Worm (Caenorhabditis elegans) whole organism, midembryonic: ENCODE results near the gene K08E5.6.
A peak's percentile ranks its signal among the peaks of the same experiment; 100 is the strongest.

Source experiments
- T22C8.4 ChIP-seq: fragments of 200-800 bp; sonication (Bioruptor generic); IDR thresholded peaks from 2 replicates; pipeline ENCODE4 v1.3.6; 2022; ENCODE audit warnings: missing genetic modification characterization, missing compliant biosample characterization
- cog-1 ChIP-seq: sonication (generic microtip); optimal IDR thresholded peaks from 2 replicates; lab custom pipeline; 2016; ENCODE audit warnings: missing genetic modification characterization, missing compliant biosample characterization
- flt-1 ChIP-seq: fragments of 200-800 bp; sonication (Bioruptor generic); IDR thresholded peaks from 2 replicates; pipeline ENCODE4 v1.3.6; 2022; ENCODE audit warnings: missing genetic modification characterization, missing compliant biosample characterization
- klf-2 ChIP-seq: fragments of 200-800 bp; sonication (Bioruptor generic); conservative IDR thresholded peaks from 2 replicates; pipeline ENCODE4 v1.3.6; 2022; ENCODE audit warnings: missing genetic modification reagents, missing genetic modification characterization, missing compliant biosample characterization
- med-1 ChIP-seq: sonication (generic microtip); optimal IDR thresholded peaks from 2 replicates; lab custom pipeline; 2017; ENCODE audit warnings: missing genetic modification characterization, mild to moderate bottlenecking, missing compliant biosample characterization, antibody characterized with exemption, missing genetic modification reagents; ENCODE audit not compliant: insufficient read depth
- ref-1 ChIP-seq: fragments of 200-800 bp; sonication (Bioruptor generic); conservative IDR thresholded peaks from 2 replicates; pipeline ENCODE4 v1.3.6; 2022; ENCODE audit warnings: missing genetic modification reagents, missing genetic modification characterization, missing compliant biosample characterization
- tab-1 ChIP-seq: fragments of 200-800 bp; sonication (Bioruptor generic); IDR thresholded peaks from 2 replicates; pipeline ENCODE4 v1.3.6; 2022; ENCODE audit warnings: missing genetic modification characterization, missing compliant biosample characterization
- ztf-23 ChIP-seq: fragments of 200-800 bp; sonication (Bioruptor generic); IDR thresholded peaks from 2 replicates; pipeline ENCODE4 v1.3.6; 2022; ENCODE audit warnings: missing genetic modification reagents, missing genetic modification characterization, missing compliant biosample characterization
- ztf-29 ChIP-seq: fragments of 200-800 bp; sonication (Bioruptor generic); IDR thresholded peaks from 2 replicates; pipeline ENCODE4 v1.3.6; 2022; ENCODE audit warnings: missing genetic modification reagents, missing genetic modification characterization, missing compliant biosample characterization

Gene K08E5.6

DNA sequence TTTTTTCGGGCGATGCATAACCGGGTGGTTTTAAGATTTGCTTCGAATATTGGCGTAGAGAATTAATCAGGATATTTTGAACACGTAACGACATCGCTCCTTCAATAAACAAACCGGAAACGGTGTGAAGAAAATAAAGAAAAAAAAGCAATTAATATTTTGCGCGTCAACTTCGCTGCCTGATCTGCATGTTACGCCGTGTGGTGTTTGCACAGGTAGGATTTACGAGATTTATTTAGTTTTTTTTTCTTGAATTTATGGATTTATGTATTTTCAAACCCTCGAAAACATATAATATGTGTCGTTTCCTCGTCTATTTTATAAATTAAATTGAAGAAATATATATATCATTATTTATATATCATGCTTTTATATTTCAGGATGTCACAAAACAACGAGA is 26.2 kb upstream of the K08E5.6 start, which contains the start of the genes ZK1128.1 and mett-10:
Gene ZK1128.1 (minus strand): TSS at position 99 of the 400 bp plus-strand sequence.
Gene mett-10 (plus strand): TSS at position 375 of the 400 bp plus-strand sequence.
- no peak for TF ChIP-seq tab-1 (GFP tag; lab: Robert Waterston, UW)
- no peak for TF ChIP-seq ztf-29
- TF ChIP-seq T22C8.4 (GFP tag; lab: Robert Waterston, UW) = no peak
- TF ChIP-seq ztf-23 (GFP tag; lab: Robert Waterston, UW) = no peak
- no peak for TF ChIP-seq med-1 (GFP tag; lab: Kevin White, UChicago)
- no peak for TF ChIP-seq ref-1 (GFP tag; lab: Robert Waterston, UW)
- no peak for TF ChIP-seq cog-1 (tag; lab: Kevin White, UChicago)
- no peak for TF ChIP-seq flt-1 (GFP tag; lab: Robert Waterston, UW)
- no peak for TF ChIP-seq klf-2

DNA sequence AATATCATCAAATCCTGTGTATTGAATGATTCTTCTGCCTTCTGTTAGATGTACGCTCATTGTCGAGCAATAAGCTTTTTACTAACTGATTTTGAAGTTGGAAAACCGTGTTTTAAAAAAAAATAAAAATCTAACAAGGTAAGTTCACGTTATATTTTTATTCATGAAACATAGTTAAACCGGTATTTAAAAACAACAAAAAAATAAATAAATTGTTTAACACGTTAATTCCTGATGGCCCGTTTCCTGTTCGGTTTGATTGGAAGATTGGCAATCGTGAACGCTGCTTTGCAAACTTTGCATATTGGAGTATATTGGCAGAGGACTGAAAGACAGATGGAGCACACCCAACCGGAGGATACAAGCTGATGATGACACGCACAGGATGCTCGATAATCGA is 22.0 kb upstream of the K08E5.6 start, which contains the start of gene ZK1128.3:
Gene ZK1128.3 (minus strand): TSS at position 101 of the 400 bp plus-strand sequence.
- no peak for TF ChIP-seq med-1 (GFP tag; lab: Kevin White, UChicago)
- no peak for TF ChIP-seq ztf-23 (GFP tag; lab: Robert Waterston, UW)
- TF ChIP-seq cog-1 (tag; lab: Kevin White, UChicago) = no peak
- no peak for TF ChIP-seq klf-2
- no peak for TF ChIP-seq ref-1 (GFP tag; lab: Robert Waterston, UW)
- no peak for TF ChIP-seq ztf-29
- TF ChIP-seq tab-1 (GFP tag; lab: Robert Waterston, UW) = no peak

DNA sequence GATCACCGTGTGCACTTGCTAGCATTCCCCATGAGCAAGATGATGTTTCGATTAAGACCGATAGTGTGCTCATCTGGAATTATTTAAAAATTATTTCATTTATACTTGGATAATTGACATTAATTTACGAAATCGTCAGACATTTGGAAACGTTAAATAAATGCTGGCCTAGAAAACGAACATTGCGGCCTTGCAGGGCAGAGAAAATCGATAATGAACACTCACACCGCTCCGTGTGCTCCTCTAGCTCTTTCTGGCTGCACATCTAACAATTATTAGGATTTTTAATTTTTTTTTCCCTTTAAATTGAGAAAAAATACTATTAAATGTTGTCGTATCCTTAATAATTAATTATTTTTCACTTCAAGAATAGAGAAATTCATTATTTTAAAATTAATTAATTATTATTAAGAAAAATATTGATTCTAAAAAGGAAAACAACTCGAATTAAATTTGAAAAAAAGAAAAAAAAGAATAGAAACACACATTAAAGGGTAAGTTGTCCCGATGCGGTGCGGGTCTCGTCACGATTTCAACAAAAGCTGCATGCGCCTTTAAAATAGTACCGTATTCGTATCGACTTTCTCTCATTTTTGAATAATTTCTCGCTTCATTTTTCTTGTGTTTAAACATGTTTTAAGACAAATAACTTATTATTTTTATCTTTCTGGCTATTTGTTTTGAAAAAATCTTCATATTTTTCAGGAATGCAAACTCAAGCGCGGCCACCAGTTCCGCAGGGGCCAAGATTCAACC is 20.6 kb upstream of the K08E5.6 start, which contains the start of the genes gtf-2H3 and ham-3:
Gene gtf-2H3 (minus strand): TSS at position 73 of the 756 bp plus-strand sequence.
Gene ham-3 (plus strand): TSS at position 706 of the 756 bp plus-strand sequence.
- TF ChIP-seq cog-1 (tag; lab: Kevin White, UChicago) (no peak), T22C8.4 (GFP tag; lab: Robert Waterston, UW) (peak; percentile 89)

DNA sequence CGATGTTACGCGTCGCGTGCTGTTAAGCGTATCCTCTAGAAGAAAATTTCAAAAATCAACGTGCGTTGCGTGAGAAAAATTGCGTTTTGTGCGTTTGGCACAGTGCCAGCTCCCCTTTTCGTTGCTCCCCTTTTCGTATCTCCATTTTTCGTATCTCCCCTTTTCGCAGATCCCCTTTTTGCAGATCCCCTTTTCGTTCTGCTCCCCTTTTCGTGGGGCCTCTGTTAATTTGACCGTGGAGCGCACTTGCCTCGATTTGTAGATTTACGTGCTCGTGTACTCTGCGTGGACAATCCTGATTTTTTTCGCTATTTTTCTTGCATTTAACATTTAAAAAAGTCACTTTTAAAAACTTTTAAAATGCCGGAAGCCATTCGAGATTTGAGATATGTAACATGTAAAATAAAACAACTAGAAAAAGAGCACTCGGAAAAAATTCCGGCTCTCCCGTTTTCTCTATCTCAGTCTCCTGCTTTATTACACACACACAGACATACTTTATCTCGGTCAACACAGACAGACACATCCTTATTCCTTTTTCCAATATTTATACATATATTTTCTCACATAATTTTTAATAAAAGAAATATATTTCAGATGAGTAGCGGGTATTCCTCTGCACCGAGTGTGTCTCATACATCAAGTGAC is 17.1 kb upstream of the K08E5.6 start, which contains the start of gene ttll-4:
Gene ttll-4 (plus strand): TSS at position 598 of the 648 bp plus-strand sequence.
- TF ChIP-seq T22C8.4 (GFP tag; lab: Robert Waterston, UW) (peak; percentile 56; the same call in 1 of the 2 replicates), ref-1 (GFP tag; lab: Robert Waterston, UW) (no peak), cog-1 (tag; lab: Kevin White, UChicago) (peak; percentile 42), klf-2 (peak; percentile 85), med-1 (GFP tag; lab: Kevin White, UChicago) (no peak), ztf-29 (0 out of 2 replicates have a peak, but pooled peaks have one; percentile 27), tab-1 (GFP tag; lab: Robert Waterston, UW) (peak; percentile 58; the same call in 1 of the 2 replicates), ztf-23 (GFP tag; lab: Robert Waterston, UW) (peak; percentile 86), flt-1 (GFP tag; lab: Robert Waterston, UW) (peak; percentile 89)

DNA sequence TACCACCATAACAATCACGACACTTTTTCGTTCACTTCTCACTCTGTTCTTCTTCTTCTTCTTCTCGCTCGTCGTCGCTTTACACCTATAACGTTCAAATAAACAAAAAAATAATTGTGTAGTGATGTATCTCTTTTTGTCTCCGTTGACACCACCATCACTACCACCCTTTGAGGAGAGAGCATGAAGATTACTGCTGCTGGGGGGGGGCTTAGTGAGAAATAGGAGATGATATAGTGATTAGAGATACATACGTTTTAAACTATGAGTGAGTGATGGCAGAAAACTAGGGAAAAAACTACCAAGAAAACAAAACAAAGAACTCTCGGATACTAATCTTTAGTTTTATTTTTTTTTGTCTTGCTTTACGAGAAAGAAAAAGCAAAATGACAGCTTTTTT is 14.5 kb upstream of the K08E5.6 start:
- no peak for TF ChIP-seq tab-1 (GFP tag; lab: Robert Waterston, UW)
- no peak for TF ChIP-seq ztf-23 (GFP tag; lab: Robert Waterston, UW)
- TF ChIP-seq T22C8.4 (GFP tag; lab: Robert Waterston, UW) = no peak
- TF ChIP-seq ztf-29 = no peak
- TF ChIP-seq klf-2 = no peak

DNA sequence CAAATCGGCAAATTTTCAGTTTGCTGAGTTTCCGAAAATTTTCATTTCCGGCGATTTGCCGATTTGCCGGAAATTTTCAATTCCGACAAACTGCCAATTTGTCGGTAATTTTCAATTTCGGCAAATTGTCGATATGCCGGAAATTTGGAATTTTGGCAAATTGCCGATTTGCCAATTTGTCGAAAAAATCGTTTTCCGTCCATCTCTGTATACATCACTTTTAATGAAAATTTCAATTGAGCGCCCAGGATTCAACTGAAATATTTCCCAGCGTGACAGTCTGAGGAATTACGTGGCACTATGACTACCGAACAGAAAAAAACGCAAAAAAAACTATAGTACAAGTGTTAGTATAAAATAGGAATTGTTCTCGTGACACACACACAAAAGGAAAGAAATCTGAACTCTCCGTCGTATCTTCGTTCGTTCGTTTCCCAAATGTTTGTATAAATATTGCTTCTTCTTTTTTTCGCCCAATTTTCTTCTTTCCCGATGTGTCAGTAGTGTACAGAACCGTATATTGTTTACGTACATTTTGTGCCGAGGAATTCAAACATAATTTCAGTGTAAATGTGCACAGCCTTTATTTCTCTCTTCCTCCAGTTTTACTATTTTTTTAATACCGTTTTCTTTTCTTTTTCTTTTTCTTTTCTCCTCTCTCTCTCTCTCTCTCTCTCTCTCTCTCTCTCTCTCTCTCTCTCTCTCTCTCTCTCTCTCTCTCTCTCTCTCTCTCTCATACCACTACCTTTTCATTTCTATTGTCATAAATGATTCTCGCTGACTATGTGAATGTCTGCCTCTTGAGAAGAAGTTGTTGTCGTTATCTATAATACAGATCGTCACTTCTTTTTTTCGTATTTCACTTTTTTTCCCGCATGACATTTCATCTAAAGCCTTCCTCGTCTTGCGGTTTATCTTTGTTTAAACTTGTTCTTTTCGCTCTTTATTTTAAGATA is 8.1 kb upstream of the K08E5.6 start:
- no peak for TF ChIP-seq ref-1 (GFP tag; lab: Robert Waterston, UW)
- TF ChIP-seq ztf-23 (GFP tag; lab: Robert Waterston, UW) = no peak
- no peak for TF ChIP-seq tab-1 (GFP tag; lab: Robert Waterston, UW)
- no peak for TF ChIP-seq flt-1 (GFP tag; lab: Robert Waterston, UW)
- TF ChIP-seq klf-2 = no peak
- no peak for TF ChIP-seq T22C8.4 (GFP tag; lab: Robert Waterston, UW)
- TF ChIP-seq med-1 (GFP tag; lab: Kevin White, UChicago) = no peak
- TF ChIP-seq ztf-29 = no peak
- TF ChIP-seq cog-1 (tag; lab: Kevin White, UChicago) = no peak

DNA sequence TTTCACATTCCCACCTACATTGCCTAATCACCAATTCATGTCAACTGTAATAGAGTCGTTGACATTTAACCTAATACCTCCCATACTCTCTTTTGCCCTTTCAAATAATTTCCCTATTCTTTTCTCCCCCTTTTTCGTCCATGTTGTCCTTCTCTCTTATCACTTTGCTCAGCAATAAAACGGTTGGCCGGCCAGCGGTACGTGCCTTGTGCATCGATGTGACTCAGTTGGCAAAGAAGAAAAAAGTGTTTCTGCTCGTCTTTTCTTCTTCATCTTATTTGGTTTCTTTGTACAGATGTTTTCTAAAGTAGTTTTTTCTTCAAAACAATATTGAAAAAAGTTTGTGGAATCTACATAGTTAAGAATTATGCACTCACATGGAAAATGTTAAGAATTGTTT is 6.3 kb upstream of the K08E5.6 start:
- no peak for TF ChIP-seq flt-1 (GFP tag; lab: Robert Waterston, UW)
- TF ChIP-seq ref-1 (GFP tag; lab: Robert Waterston, UW) = no peak
- no peak for TF ChIP-seq T22C8.4 (GFP tag; lab: Robert Waterston, UW)
- no peak for TF ChIP-seq med-1 (GFP tag; lab: Kevin White, UChicago)
- no peak for TF ChIP-seq ztf-29

DNA sequence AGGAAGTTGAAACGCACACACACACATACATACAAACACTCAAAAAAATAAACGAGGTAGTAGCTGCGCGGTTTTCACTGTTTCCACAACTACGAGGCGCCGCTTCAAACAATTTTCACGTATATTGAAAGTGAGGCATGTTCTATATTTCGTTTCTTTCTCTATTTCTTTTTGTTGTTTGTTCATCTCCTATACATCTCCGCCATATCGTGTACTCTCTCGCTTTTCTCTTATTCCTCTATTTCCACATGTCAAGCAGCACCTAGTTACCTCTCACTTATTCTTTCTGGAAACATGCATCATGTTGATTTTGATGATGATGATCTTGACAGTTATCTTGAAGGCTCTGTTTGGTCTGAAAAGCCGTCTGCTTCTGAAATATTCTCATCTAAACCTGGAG is 4.1 kb upstream of the K08E5.6 start, which contains the start of gene ZK1128.7:
Gene ZK1128.7 (plus strand): TSS at position 229 of the 400 bp plus-strand sequence.
- TF ChIP-seq klf-2 (no peak), med-1 (GFP tag; lab: Kevin White, UChicago) (no peak), ref-1 (GFP tag; lab: Robert Waterston, UW) (no peak), tab-1 (GFP tag; lab: Robert Waterston, UW) (no peak), flt-1 (GFP tag; lab: Robert Waterston, UW) (no peak), ztf-29 (no peak), ztf-23 (GFP tag; lab: Robert Waterston, UW) (no peak), cog-1 (tag; lab: Kevin White, UChicago) (no peak), T22C8.4 (GFP tag; lab: Robert Waterston, UW) (no peak)
